Worm (Caenorhabditis elegans): ENCODE measurements around the gene adal-1.

The adal-1 gene

DNA sequence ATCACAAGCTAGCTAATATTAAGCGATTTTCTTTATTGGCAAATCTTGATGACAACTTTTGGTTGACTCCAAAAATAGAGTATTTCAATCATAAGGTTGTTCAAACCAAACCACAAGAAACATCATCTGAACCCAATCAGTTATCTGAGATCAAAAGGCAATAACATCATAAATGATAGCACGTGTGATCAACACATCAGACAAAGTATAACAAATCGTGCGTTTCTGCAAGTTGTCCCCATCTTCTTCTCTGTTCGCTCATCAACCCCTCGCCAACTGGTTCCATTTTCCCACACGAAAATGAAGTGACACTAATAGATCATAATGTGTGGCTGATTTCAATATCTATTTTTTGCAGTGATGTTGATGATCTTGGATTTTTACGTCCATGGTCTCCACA is 44.1 kb downstream of the adal-1 start (continued):
- TF ChIP-seq nhr-28 (tag; optimal IDR thresholded peaks at IDR 0.05) (no peak), mef-2 (tag; optimal IDR thresholded peaks at IDR 0.05) (no peak), egl-27 (tag; optimal IDR thresholded peaks at IDR 0.05) (peak; percentile 48 to 71), xbp-1 (tag; optimal IDR thresholded peaks at IDR 0.05) (no peak), efl-1 (optimal IDR thresholded peaks at IDR 0.05) (no peak), efl-1 (GFP tag; optimal IDR thresholded peaks at IDR 0.05 in 1 of 2) (peak in 1 of 2 experiments; percentile 92), ceh-88 (GFP tag; IDR thresholded peaks at IDR 0.05) (no peak), fkh-10 (GFP tag; optimal IDR thresholded peaks at IDR 0.05) (no peak), fkh-8 (tag; optimal IDR thresholded peaks at IDR 0.05) (no peak), fkh-4 (tag; optimal IDR thresholded peaks at IDR 0.05; ENCODE audit: borderline replicate concordance) (no peak), fos-1 (tag; optimal IDR thresholded peaks at IDR 0.05) (no peak), dpl-1 (GFP tag; optimal IDR thresholded peaks at IDR 0.05) (peak in 1 of 3 experiments; percentile 37), mdl-1 (tag; optimal IDR thresholded peaks at IDR 0.05) (peak in 1 of 2 experiments; percentile 81), elt-2 (tag; optimal IDR thresholded peaks at IDR 0.05) (no peak), sox-4 (tag; optimal IDR thresholded peaks at IDR 0.05) (no peak), zag-1 (tag; optimal IDR thresholded peaks at IDR 0.05) (no peak), nhr-85 (tag) (peak; percentile 94), ceh-82 (tag; optimal IDR thresholded peaks at IDR 0.05) (no peak), lsy-2 (tag; optimal IDR thresholded peaks at IDR 0.05) (peak in 1 of 2 experiments; percentile 31), ama-1 (optimal IDR thresholded peaks at IDR 0.05) (no peak), sup-37 (GFP tag; optimal IDR thresholded peaks at IDR 0.05) (no peak), ceh-90 (tag; optimal IDR thresholded peaks at IDR 0.05) (no peak), skn-1 (tag; optimal IDR thresholded peaks at IDR 0.05) (no peak), alr-1 (tag; optimal IDR thresholded peaks at IDR 0.05; ENCODE audit: borderline replicate concordance) (no peak), hlh-17 (GFP tag; optimal IDR thresholded peaks at IDR 0.05; ENCODE audit: borderline replicate concordance) (no peak), lin-15B (tag; optimal IDR thresholded peaks at IDR 0.05) (no peak), pag-3 (tag; optimal IDR thresholded peaks at IDR 0.05; ENCODE audit: borderline replicate concordance, insufficient read depth) (no peak), mab-9 (GFP tag; IDR thresholded peaks at IDR 0.05) (no peak), rnt-1 (tag; optimal IDR thresholded peaks at IDR 0.05) (peak; percentile 15), nhr-76 (tag; optimal IDR thresholded peaks at IDR 0.05) (no peak), unc-130 (tag; optimal IDR thresholded peaks at IDR 0.05) (peak; percentile 78), blmp-1 (tag; optimal IDR thresholded peaks at IDR 0.05) (peak; percentile 86), sptf-1 (tag; optimal IDR thresholded peaks at IDR 0.05) (no peak), dsc-1 (tag; optimal IDR thresholded peaks at IDR 0.05) (no peak), jun-1 (tag; optimal IDR thresholded peaks at IDR 0.05) (no peak), isw-1 (GFP tag; IDR thresholded peaks at IDR 0.05) (no peak), pax-3 (tag; optimal IDR thresholded peaks at IDR 0.05) (no peak), tlp-1 (tag; optimal IDR thresholded peaks at IDR 0.05) (no peak), nhr-12 (tag; optimal IDR thresholded peaks at IDR 0.05) (no peak), unc-98 (GFP tag; IDR thresholded peaks at IDR 0.05) (no peak)

DNA sequence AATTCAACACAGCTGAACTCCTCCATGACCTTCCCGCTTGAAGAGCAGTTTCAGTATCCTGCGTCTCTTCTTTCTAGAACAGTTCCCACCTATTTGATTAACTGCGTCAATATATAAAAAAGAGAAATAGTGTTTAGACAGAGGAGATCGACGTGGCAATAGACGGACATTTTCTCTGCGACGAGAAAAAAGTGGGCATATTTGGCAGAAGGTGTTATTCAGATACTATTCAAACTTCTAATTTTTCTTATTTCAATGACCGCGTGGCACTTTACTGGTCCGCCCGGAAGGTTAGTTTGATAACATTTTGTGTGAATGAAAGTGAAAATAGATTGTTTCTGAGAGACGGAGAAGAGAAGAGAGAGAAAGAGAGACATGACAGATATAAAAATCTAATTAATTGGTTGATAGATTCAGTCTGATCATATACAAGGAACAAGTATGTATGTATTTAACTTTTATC is 45.5 kb downstream of the adal-1 start, which contains the start of gene tbc-6:
Gene tbc-6, plus strand, starts transcription at position 208 of the 463 bp plus-strand sequence.
- peak; percentile 17 for TF ChIP-seq nhr-77 (tag; optimal IDR thresholded peaks at IDR 0.05)
- peak in 3 of 6 experiments; percentile 87 to 95 (median 89) for TF ChIP-seq elt-3 (tag; optimal IDR thresholded peaks at IDR 0.05)
- TF ChIP-seq nhr-19 (GFP tag; conservative IDR thresholded peaks at IDR 0.05), result peak; percentile 67
- TF ChIP-seq elt-2 (tag; optimal IDR thresholded peaks at IDR 0.05), result peak; percentile 17
- TF ChIP-seq dsc-1 (tag; optimal IDR thresholded peaks at IDR 0.05), result peak; percentile 14
- TF ChIP-seq alr-1 (tag; optimal IDR thresholded peaks at IDR 0.05; ENCODE audit: borderline replicate concordance), result no peak
- TF ChIP-seq fkh-10 (GFP tag; optimal IDR thresholded peaks at IDR 0.05), result no peak
- TF ChIP-seq lsy-2 (tag; optimal IDR thresholded peaks at IDR 0.05), result peak; percentile 15 to 64
- peak in 1 of 3 experiments; percentile 21 for TF ChIP-seq dpl-1 (GFP tag; optimal IDR thresholded peaks at IDR 0.05)
- peak; percentile 87 for TF ChIP-seq nhr-20 (tag; optimal IDR thresholded peaks at IDR 0.05)
- peak; percentile 58 for TF ChIP-seq aly-2 (tag; optimal IDR thresholded peaks at IDR 0.05)
- peak; percentile 61 for TF ChIP-seq snu-23 (GFP tag; optimal IDR thresholded peaks at IDR 0.05)
- TF ChIP-seq ceh-82 (tag; optimal IDR thresholded peaks at IDR 0.05), result no peak
- peak in 1 of 2 experiments; percentile 30 for TF ChIP-seq efl-1 (optimal IDR thresholded peaks at IDR 0.05)
- TF ChIP-seq efl-1 (GFP tag; optimal IDR thresholded peaks at IDR 0.05 in 1 of 2), result peak in 1 of 2 experiments; percentile 88
- peak; percentile 85 for TF ChIP-seq nhr-71 (tag; optimal IDR thresholded peaks at IDR 0.05)
- TF ChIP-seq unc-130 (tag; optimal IDR thresholded peaks at IDR 0.05), result peak; percentile 36
- TF ChIP-seq ztf-4 (tag; optimal IDR thresholded peaks at IDR 0.05), result peak; percentile 8
- TF ChIP-seq hlh-4 (tag; optimal IDR thresholded peaks at IDR 0.05), result no peak
- peak; percentile 83 for TF ChIP-seq mep-1 (tag; optimal IDR thresholded peaks at IDR 0.05)
- peak; percentile 50 for TF ChIP-seq irx-1 (tag; optimal IDR thresholded peaks at IDR 0.05)
- peak; percentile 97 for TF ChIP-seq nhr-85 (tag)
- peak; percentile 93 for TF ChIP-seq blmp-1 (tag; optimal IDR thresholded peaks at IDR 0.05)
- TF ChIP-seq mdl-1 (tag; optimal IDR thresholded peaks at IDR 0.05), result peak in 1 of 2 experiments; percentile 23
- TF ChIP-seq lin-35 (GFP tag; optimal IDR thresholded peaks at IDR 0.05), result peak in 1 of 2 experiments; percentile 22

All from whole organism, L1 larva.